Worm (Caenorhabditis elegans) whole organism, L2 larva: ENCODE data around the gene K06H6.2.

ENCODE experiments used
- C34F6.9 ChIP-seq: fragments of 150-350 bp; optimal IDR thresholded peaks from 2 replicates; lab custom pipeline; 2014; ENCODE audit warnings: missing biosample characterization, missing genetic modification characterization
- F13H6.1 ChIP-seq: sonication (generic microtip); optimal IDR thresholded peaks from 2 replicates; lab custom pipeline; 2016; ENCODE audit warnings: missing genetic modification characterization, missing compliant biosample characterization
- Y55F3AM.14 ChIP-seq: fragments of 200-800 bp; sonication (Bioruptor generic); optimal IDR thresholded peaks from 2 replicates; lab custom pipeline; 2018; ENCODE audit warnings: mild to moderate bottlenecking, missing genetic modification characterization, missing compliant biosample characterization
- ZK546.5 ChIP-seq: sonication (generic microtip); optimal IDR thresholded peaks from 2 replicates; lab custom pipeline; 2017; ENCODE audit warnings: missing biosample characterization, missing genetic modification characterization
- alr-1 ChIP-seq: fragments of 150-350 bp; optimal IDR thresholded peaks from 2 replicates; lab custom pipeline; 2014; ENCODE audit warnings: missing biosample characterization, missing genetic modification characterization
- aly-2 ChIP-seq: fragments of 150-350 bp; optimal IDR thresholded peaks from 2 replicates; lab custom pipeline; 2014; ENCODE audit warnings: missing biosample characterization, missing genetic modification characterization
- ama-1 ChIP-seq: fragments of 150-350 bp; optimal IDR thresholded peaks from 2 replicates; lab custom pipeline; 2018; ENCODE audit warnings: inconsistent platforms
- blmp-1 ChIP-seq: sonication (generic microtip); optimal IDR thresholded peaks from 2 replicates; lab custom pipeline; 2017; ENCODE audit warnings: missing genetic modification characterization, mild to moderate bottlenecking, missing compliant biosample characterization, antibody characterized with exemption, moderate library complexity; ENCODE audit not compliant: insufficient read depth
- ceh-16 ChIP-seq: fragments of 150-350 bp; optimal IDR thresholded peaks from 2 replicates; lab custom pipeline; 2014; ENCODE audit warnings: missing biosample characterization, missing genetic modification characterization
- ceh-82 ChIP-seq: fragments of 150-350 bp; optimal IDR thresholded peaks from 2 replicates; lab custom pipeline; 2014; ENCODE audit warnings: missing biosample characterization, missing genetic modification characterization
- crh-2 ChIP-seq: sonication (generic microtip); optimal IDR thresholded peaks from 2 replicates; lab custom pipeline; 2017; ENCODE audit warnings: missing biosample characterization, missing genetic modification characterization
- dmd-4 ChIP-seq: sonication (generic microtip); optimal IDR thresholded peaks from 2 replicates; lab custom pipeline; 2017; ENCODE audit warnings: missing biosample characterization, missing genetic modification characterization
- egl-27 ChIP-seq: sonication (generic microtip); optimal IDR thresholded peaks from 3 replicates; lab custom pipeline; 2017; ENCODE audit warnings: missing biosample characterization, missing genetic modification reagents, missing genetic modification characterization
- gmeb-1 ChIP-seq: fragments of 150-350 bp; optimal IDR thresholded peaks from 2 replicates; lab custom pipeline; 2014; ENCODE audit warnings: missing biosample characterization, missing genetic modification characterization
- lin-13 ChIP-seq: fragments of 150-350 bp; optimal IDR thresholded peaks from 2 replicates; lab custom pipeline; 2014; ENCODE audit warnings: missing biosample characterization, missing genetic modification reagents, missing genetic modification characterization
- lin-39 ChIP-seq: fragments of 150-350 bp; optimal IDR thresholded peaks from 2 replicates; lab custom pipeline; 2014; ENCODE audit warnings: missing biosample characterization, missing genetic modification reagents, missing genetic modification characterization
- lsy-2 ChIP-seq, 2 experiments: fragments of 150-350 bp in 1 of 2; sonication (generic microtip) in 1 of 2; optimal IDR thresholded peaks; 2 replicates each; lab custom pipeline; 2014 to 2017; ENCODE audit warnings: missing biosample characterization in 2 of 2, missing genetic modification characterization in 2 of 2
- mab-5 ChIP-seq: fragments of 150-350 bp; optimal IDR thresholded peaks from 2 replicates; lab custom pipeline; 2014; ENCODE audit warnings: missing biosample characterization, missing genetic modification characterization
- mbf-1 ChIP-seq: sonication (generic microtip); optimal IDR thresholded peaks from 2 replicates; lab custom pipeline; 2017; ENCODE audit warnings: missing biosample characterization, missing genetic modification characterization
- mdl-1 ChIP-seq, 2 experiments: fragments of 150-350 bp in 1 of 2; sonication (generic microtip) in 1 of 2; optimal IDR thresholded peaks; 2 replicates each; lab custom pipeline; 2017; ENCODE audit warnings: missing biosample characterization in 2 of 2, missing genetic modification characterization in 2 of 2
- nhr-10 ChIP-seq: sonication (generic microtip); optimal IDR thresholded peaks from 2 replicates; lab custom pipeline; 2017; ENCODE audit warnings: missing biosample characterization, missing genetic modification characterization
- nhr-11 ChIP-seq: fragments of 150-350 bp; optimal IDR thresholded peaks from 2 replicates; lab custom pipeline; 2014; ENCODE audit warnings: missing biosample characterization, missing genetic modification characterization
- nhr-12 ChIP-seq: fragments of 150-350 bp; optimal IDR thresholded peaks from 2 replicates; lab custom pipeline; 2014; ENCODE audit warnings: missing biosample characterization, missing genetic modification characterization
- nhr-23 ChIP-seq: fragments of 150-350 bp; optimal IDR thresholded peaks from 2 replicates; lab custom pipeline; 2014; ENCODE audit warnings: missing biosample characterization, missing genetic modification reagents, missing genetic modification characterization
- nhr-237 ChIP-seq: fragments of 150-350 bp; optimal IDR thresholded peaks from 2 replicates; lab custom pipeline; 2014; ENCODE audit warnings: missing biosample characterization, missing genetic modification characterization
- nhr-25 ChIP-seq: fragments of 150-350 bp; sonication (generic microtip); optimal IDR thresholded peaks from 3 replicates; lab custom pipeline; 2014; ENCODE audit warnings: missing biosample characterization, missing genetic modification characterization
- nhr-77 ChIP-seq: fragments of 150-350 bp; optimal IDR thresholded peaks from 2 replicates; lab custom pipeline; 2014; ENCODE audit warnings: missing biosample characterization, missing genetic modification characterization
- peb-1 ChIP-seq: fragments of 150-350 bp; optimal IDR thresholded peaks from 2 replicates; lab custom pipeline; 2014; ENCODE audit warnings: missing biosample characterization, missing genetic modification characterization
- skn-1 ChIP-seq: sonication (generic microtip); optimal IDR thresholded peaks from 2 replicates; lab custom pipeline; 2017; ENCODE audit warnings: missing biosample characterization, missing genetic modification characterization
- sma-3 ChIP-seq: sonication (generic microtip); optimal IDR thresholded peaks from 2 replicates; lab custom pipeline; 2016; ENCODE audit warnings: missing genetic modification reagents, missing genetic modification characterization, missing compliant biosample characterization
- sma-9 ChIP-seq, 2 experiments: fragments of 150-350 bp in 1 of 2; sonication (generic microtip) in 1 of 2; optimal IDR thresholded peaks; 2 replicates each; lab custom pipeline; 2014 to 2016; ENCODE audit warnings: missing genetic modification characterization in 2 of 2, mild to moderate bottlenecking in 1 of 2, missing biosample characterization in 1 of 2, missing compliant biosample characterization in 1 of 2, missing genetic modification reagents in 1 of 2, moderate library complexity in 1 of 2
- snpc-4 ChIP-seq: fragments of 150-350 bp; optimal IDR thresholded peaks from 2 replicates; lab custom pipeline; 2014; ENCODE audit warnings: missing biosample characterization, missing genetic modification characterization
- unc-39 ChIP-seq: fragments of 150-350 bp; optimal IDR thresholded peaks from 2 replicates; lab custom pipeline; 2014; ENCODE audit warnings: missing biosample characterization, missing genetic modification characterization
- unc-55 ChIP-seq: fragments of 150-350 bp; sonication (generic microtip); optimal IDR thresholded peaks from 3 replicates; lab custom pipeline; 2014; ENCODE audit warnings: missing biosample characterization, missing genetic modification reagents, missing genetic modification characterization
- unc-62 ChIP-seq: fragments of 150-350 bp; optimal IDR thresholded peaks from 2 replicates; lab custom pipeline; 2014; ENCODE audit warnings: missing biosample characterization, missing genetic modification reagents, missing genetic modification characterization
- zag-1 ChIP-seq: fragments of 150-350 bp; optimal IDR thresholded peaks from 2 replicates; lab custom pipeline; 2014; ENCODE audit warnings: missing biosample characterization, missing genetic modification characterization
- ztf-11 ChIP-seq: sonication (generic microtip); optimal IDR thresholded peaks from 2 replicates; lab custom pipeline; 2017; ENCODE audit warnings: missing biosample characterization, missing genetic modification characterization
- ztf-4 ChIP-seq: fragments of 150-350 bp; optimal IDR thresholded peaks from 2 replicates; lab custom pipeline; 2014; ENCODE audit warnings: missing biosample characterization, missing genetic modification characterization

K06H6.2 gene

DNA sequence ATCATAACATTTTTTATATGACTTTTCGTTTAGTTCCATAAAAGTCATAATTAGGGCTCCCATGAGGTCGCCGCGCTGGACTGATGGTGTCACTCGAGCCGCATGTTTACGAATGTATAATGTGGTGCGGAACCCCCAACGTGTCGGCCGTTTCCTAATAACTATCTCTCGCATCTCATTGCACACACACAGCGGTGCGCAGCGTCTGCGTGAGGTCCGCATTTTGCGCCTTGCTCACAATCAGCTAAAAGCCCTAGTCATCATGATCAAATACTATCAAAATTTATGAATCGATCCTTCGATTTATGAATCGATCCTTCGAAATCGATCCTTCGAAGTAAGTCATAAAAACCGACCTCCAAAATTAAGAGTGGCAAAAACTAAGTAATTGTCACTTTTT lies 25.6 kb upstream of the K06H6.2 start, which contains the start of gene srx-7:
Gene srx-7 (plus strand): TSS at position 256 of the 400 bp plus-strand sequence.
- no peak for TF ChIP-seq peb-1 (tag; lab: Kevin White, UChicago)
- TF ChIP-seq alr-1: no peak
- no peak for TF ChIP-seq nhr-10 (tag; lab: Kevin White, UChicago)
- no peak for TF ChIP-seq sma-3 (GFP tag; lab: Kevin White, UChicago)
- no peak for TF ChIP-seq F13H6.1
- no peak for TF ChIP-seq dmd-4 (tag; lab: Kevin White, UChicago)
- no peak for TF ChIP-seq nhr-12 (tag; lab: Kevin White, UChicago)
- TF ChIP-seq skn-1 (tag; lab: Kevin White, UChicago): no peak
- TF ChIP-seq aly-2 (tag; lab: Kevin White, UChicago): no peak
- TF ChIP-seq ztf-11 (tag; lab: Kevin White, UChicago): no peak
- no peak for TF ChIP-seq mdl-1 (tag; optimal IDR thresholded peaks at IDR 0.05; lab: Kevin White, UChicago)
- TF ChIP-seq unc-55 (GFP tag; lab: Kevin White, UChicago): no peak
- TF ChIP-seq Y55F3AM.14 (GFP tag; lab: Kevin White, UChicago): no peak

DNA sequence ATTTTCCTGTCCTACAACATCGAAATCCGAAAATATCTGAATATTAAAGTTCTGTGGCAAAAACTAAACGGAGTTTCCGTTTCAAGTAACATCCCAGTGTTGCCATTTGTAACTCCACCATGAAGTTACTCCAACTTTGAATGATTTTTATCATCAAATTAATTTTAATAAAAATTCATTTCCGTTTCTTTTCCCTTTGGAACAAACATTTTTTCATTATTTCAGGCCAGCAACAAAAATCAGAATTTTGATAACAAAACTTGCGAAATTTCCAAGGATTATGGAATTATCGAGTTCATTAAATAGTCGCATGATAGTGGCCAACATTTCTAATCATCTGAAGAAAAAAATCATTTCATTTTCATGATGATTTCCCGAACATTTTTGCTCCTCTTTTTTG lies 22.7 kb upstream of the K06H6.2 start, which contains the start of gene C14C6.2:
Gene C14C6.2 (plus strand): TSS at position 301 of the 400 bp plus-strand sequence.
- no peak for TF ChIP-seq egl-27 (tag; lab: Kevin White, UChicago)
- TF ChIP-seq nhr-25 (tag; lab: Kevin White, UChicago): no peak
- TF ChIP-seq dmd-4 (tag; lab: Kevin White, UChicago): no peak
- TF ChIP-seq nhr-77: no peak
- TF ChIP-seq nhr-23: no peak
- TF ChIP-seq lsy-2 (tag; optimal IDR thresholded peaks at IDR 0.05; lab: Kevin White, UChicago): no peak
- no peak for TF ChIP-seq lin-13 (GFP tag; lab: Kevin White, UChicago)
- TF ChIP-seq gmeb-1: no peak
- no peak for TF ChIP-seq unc-39 (tag; lab: Kevin White, UChicago)

DNA sequence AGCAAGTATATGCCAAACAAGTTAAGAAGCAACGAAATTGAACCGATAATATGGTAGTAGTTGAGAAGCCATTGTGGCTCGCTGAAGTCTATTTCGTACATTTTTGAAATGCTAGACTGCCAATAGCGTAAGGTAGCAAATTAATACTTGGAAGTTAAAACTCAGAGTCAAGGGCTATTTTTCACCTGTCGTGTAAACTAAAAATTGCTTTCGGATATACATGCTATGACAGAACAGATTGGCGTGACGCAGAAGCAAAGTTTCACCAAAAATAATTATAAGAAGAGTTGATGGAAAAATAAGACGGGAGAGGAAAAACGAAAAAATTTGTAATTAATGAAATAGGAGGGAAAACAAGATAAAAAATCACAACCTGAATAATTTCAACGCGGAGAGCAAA lies 19.6 kb upstream of the K06H6.2 start, which contains the start of gene sri-73:
Gene sri-73 (minus strand): TSS at position 101 of the 400 bp plus-strand sequence.
- TF ChIP-seq crh-2 (tag; lab: Kevin White, UChicago): no peak
- TF ChIP-seq zag-1 (tag; lab: Kevin White, UChicago): no peak
- no peak for TF ChIP-seq Y55F3AM.14 (GFP tag; lab: Kevin White, UChicago)
- no peak for TF ChIP-seq ZK546.5 (tag; lab: Kevin White, UChicago)
- TF ChIP-seq snpc-4 (tag; lab: Kevin White, UChicago): no peak
- TF ChIP-seq dmd-4 (tag; lab: Kevin White, UChicago): no peak
- TF ChIP-seq unc-55 (GFP tag; lab: Kevin White, UChicago): no peak
- TF ChIP-seq unc-39 (tag; lab: Kevin White, UChicago): no peak
- TF ChIP-seq ceh-16 (tag; lab: Kevin White, UChicago): no peak

DNA sequence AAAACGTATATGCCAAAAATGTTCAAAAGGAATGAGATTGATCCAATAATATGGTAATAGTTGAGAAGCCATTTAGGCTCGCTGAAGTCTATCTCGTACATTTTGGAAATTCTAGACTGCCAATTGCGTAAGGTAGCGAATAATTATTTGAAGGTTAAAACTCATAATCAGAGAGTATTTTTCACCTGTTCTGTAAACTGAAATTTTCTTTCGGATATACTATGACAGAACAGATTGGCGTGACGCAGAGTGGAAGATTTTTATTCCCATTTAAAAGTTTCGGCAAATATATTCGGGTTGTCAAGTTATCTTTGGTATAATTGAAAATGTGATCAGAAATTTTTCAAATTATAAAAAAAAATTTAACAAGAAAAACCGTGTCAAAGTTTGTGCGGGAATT lies 17.5 kb upstream of the K06H6.2 start, which contains the start of gene sri-72:
Gene sri-72 (minus strand): TSS at position 101 of the 400 bp plus-strand sequence.
- TF ChIP-seq sma-9 (GFP tag; optimal IDR thresholded peaks at IDR 0.05; lab: Kevin White, UChicago) (no peak), sma-9 (tag; optimal IDR thresholded peaks at IDR 0.05; lab: Kevin White, UChicago) (no peak), unc-62 (GFP tag; lab: Kevin White, UChicago) (no peak), ztf-4 (no peak), sma-3 (GFP tag; lab: Kevin White, UChicago) (no peak), nhr-77 (no peak), ama-1 (lab: Kevin White, UChicago) (no peak), C34F6.9 (no peak), zag-1 (tag; lab: Kevin White, UChicago) (no peak), blmp-1 (no peak), mab-5 (tag; lab: Kevin White, UChicago) (no peak), unc-39 (tag; lab: Kevin White, UChicago) (no peak), ceh-82 (tag; lab: Kevin White, UChicago) (no peak), lin-39 (tag; lab: Kevin White, UChicago) (no peak), nhr-237 (tag; lab: Kevin White, UChicago) (no peak), gmeb-1 (no peak), mbf-1 (tag; lab: Kevin White, UChicago) (no peak), nhr-11 (tag; lab: Kevin White, UChicago) (no peak)
